Fruit fly (Drosophila melanogaster) whole organism: ENCODE data around the gene Eig71Ea.

Experiments used
- CG8478 ChIP-seq: fragments of >200 bp; optimal IDR thresholded peaks from 2 replicates; lab custom pipeline; 2018; ENCODE audit warnings: inconsistent platforms
- Dll ChIP-seq: fragments of >200 bp; optimal IDR thresholded peaks from 2 replicates; lab custom pipeline; 2017
- EcR ChIP-seq, 2 experiments: fragments of >200 bp; optimal IDR thresholded peaks; 2 replicates each; lab custom pipeline; 2017; ENCODE audit warnings: missing biosample characterization in 2 of 2, missing genetic modification characterization in 2 of 2, missing genetic modification reagents in 2 of 2
- pan ChIP-seq: fragments of >200 bp; optimal IDR thresholded peaks from 2 replicates; lab custom pipeline; 2017
- psq ChIP-seq: fragments of >200 bp; optimal IDR thresholded peaks from 2 replicates; lab custom pipeline; 2017
- usp ChIP-seq: fragments of >200 bp; optimal IDR thresholded peaks from 2 replicates; lab custom pipeline; 2017; ENCODE audit warnings: missing biosample characterization, missing genetic modification characterization, mixed read lengths

dm6 chr3L:15664199-15664794 is 14.8 kb upstream of the Eig71Ea start:
- TF ChIP-seq psq (lab: Kevin White, UChicago), result no peak
- no peak for TF ChIP-seq Dll (lab: Kevin White, UChicago)
- TF ChIP-seq EcR (GFP tag; optimal IDR thresholded peaks at IDR 0.05; lab: Kevin White, UChicago), result no peak
- no peak for TF ChIP-seq CG8478 (lab: Kevin White, UChicago)
- no peak for TF ChIP-seq usp (GFP tag; lab: Kevin White, UChicago)
- TF ChIP-seq pan (lab: Kevin White, UChicago), result no peak
